Worm (Caenorhabditis elegans): ENCODE results near the gene acr-9.

acr-9 gene

ce11 chrX:13637526-13637925, 9.2 kb downstream of the acr-9 start:
- TF ChIP-seq unc-55 (GFP tag; optimal IDR thresholded peaks at IDR 0.05) (peak; percentile 50), pat-9 (tag; optimal IDR thresholded peaks at IDR 0.05) (no peak), ceh-18 (tag; optimal IDR thresholded peaks at IDR 0.05) (peak; percentile 27)

ce11 chrX:13633876-13634479, 12.7 kb downstream of the acr-9 start:
- TF ChIP-seq unc-42 (tag; optimal IDR thresholded peaks at IDR 0.05) = peak; percentile 79
- TF ChIP-seq pqm-1 (tag; optimal IDR thresholded peaks at IDR 0.05) = no peak
- no peak for TF ChIP-seq unc-3 (GFP tag; conservative IDR thresholded peaks at IDR 0.05)
- TF ChIP-seq unc-3 (tag; optimal IDR thresholded peaks at IDR 0.05) = no peak

- TF ChIP-seq hlh-13 (GFP tag; optimal IDR thresholded peaks at IDR 0.05) = no peak
- no peak for TF ChIP-seq syd-9 (tag; optimal IDR thresholded peaks at IDR 0.05)
- no peak for TF ChIP-seq dmd-4 (tag; optimal IDR thresholded peaks at IDR 0.05; ENCODE audit: borderline replicate concordance)
- TF ChIP-seq ceh-18 (tag; optimal IDR thresholded peaks at IDR 0.05) = no peak
- TF ChIP-seq T23F11.4 (GFP tag; optimal IDR thresholded peaks at IDR 0.05) = no peak
- no peak for TF ChIP-seq ceh-6 (GFP tag; optimal IDR thresholded peaks at IDR 0.05)
Observed at ce11 chrX:13633032-13633431, 13.7 kb downstream of the acr-9 start.

- TF ChIP-seq unc-42 (tag; optimal IDR thresholded peaks at IDR 0.05) (peak; percentile 67), unc-3 (GFP tag; conservative IDR thresholded peaks at IDR 0.05) (no peak), unc-3 (tag; optimal IDR thresholded peaks at IDR 0.05) (peak; percentile 24), ceh-31 (tag; optimal IDR thresholded peaks at IDR 0.05) (peak; percentile 32), pax-1 (tag; optimal IDR thresholded peaks at IDR 0.05) (no peak), tbx-2 (tag; optimal IDR thresholded peaks at IDR 0.05) (no peak)
Observed at ce11 chrX:13632245-13632644, 14.5 kb downstream of the acr-9 start.

- TF ChIP-seq F13H6.1 (tag; optimal IDR thresholded peaks at IDR 0.05) (no peak), unc-42 (tag; optimal IDR thresholded peaks at IDR 0.05) (peak; percentile 82)
Observed at ce11 chrX:13631122-13631672, 15.5 kb downstream of the acr-9 start, which contains the start of gene nlg-1. Gene nlg-1, minus strand, starts transcription at chrX:13631172.

ce11 chrX:13621628-13622027, 25.1 kb downstream of the acr-9 start, which contains the start of gene Y12A6A.1:
Gene Y12A6A.1, minus strand, starts transcription at chrX:13621728.
- TF ChIP-seq dve-1 (tag; optimal IDR thresholded peaks at IDR 0.05) (no peak), pat-9 (tag; optimal IDR thresholded peaks at IDR 0.05) (no peak), ceh-2 (tag; optimal IDR thresholded peaks at IDR 0.05) (no peak), nhr-232 (tag; optimal IDR thresholded peaks at IDR 0.05) (no peak), fax-1 (tag; optimal IDR thresholded peaks at IDR 0.05) (no peak), ceh-45 (GFP tag; IDR thresholded peaks at IDR 0.05) (no peak), ttx-3 (tag; optimal IDR thresholded peaks at IDR 0.05) (no peak), pag-3 (tag; optimal IDR thresholded peaks at IDR 0.05; ENCODE audit: borderline replicate concordance) (no peak), unc-42 (tag; optimal IDR thresholded peaks at IDR 0.05) (no peak), mec-3 (tag; optimal IDR thresholded peaks at IDR 0.05; ENCODE audit: borderline replicate concordance) (no peak), C08G9.2 (tag; optimal IDR thresholded peaks at IDR 0.05) (no peak), rnt-1 (tag; optimal IDR thresholded peaks at IDR 0.05) (no peak), ztf-16 (tag; optimal IDR thresholded peaks at IDR 0.05) (no peak)

ce11 chrX:13618574-13618973, 28.1 kb downstream of the acr-9 start, which contains the start of gene nlp-53:
Gene nlp-53, plus strand, starts transcription at chrX:13618874.
- TF ChIP-seq ceh-31 (tag; optimal IDR thresholded peaks at IDR 0.05) (no peak), nfya-1 (tag; optimal IDR thresholded peaks at IDR 0.05) (no peak), hlh-30 (tag; optimal IDR thresholded peaks at IDR 0.05; ENCODE audit: insufficient read depth) (no peak), zip-5 (tag; optimal IDR thresholded peaks at IDR 0.05) (no peak), ceh-14 (tag; optimal IDR thresholded peaks at IDR 0.05) (no peak), unc-55 (GFP tag; optimal IDR thresholded peaks at IDR 0.05) (no peak), nhr-232 (tag; optimal IDR thresholded peaks at IDR 0.05) (no peak), ceh-24 (tag; optimal IDR thresholded peaks at IDR 0.05) (no peak), pat-9 (tag; optimal IDR thresholded peaks at IDR 0.05) (no peak), fax-1 (tag; optimal IDR thresholded peaks at IDR 0.05) (no peak), sox-4 (tag; optimal IDR thresholded peaks at IDR 0.05) (no peak)
